Fruit fly (Drosophila melanogaster) whole organism, embryonic: ENCODE results near the gene CNMaR.
A peak's percentile ranks its signal among the peaks of the same experiment; 100 is the strongest.

Source experiments
- Aef1 ChIP-seq: fragments of 200-800 bp; sonication (Bioruptor generic); IDR thresholded peaks from 3 replicates; pipeline ENCODE4 v1.3.6; 2022; ENCODE audit warnings: missing biosample characterization, missing genetic modification characterization
- BEAF-32 ChIP-seq: fragments of 200-800 bp; sonication (Bioruptor generic); optimal IDR thresholded peaks from 3 replicates; lab custom pipeline; 2017; ENCODE audit warnings: missing biosample characterization, missing genetic modification characterization, mild to moderate bottlenecking, moderate library complexity, missing genetic modification reagents
- CG1024 ChIP-seq: fragments of 200-800 bp; sonication (Bioruptor generic); IDR thresholded peaks from 2 replicates; pipeline ENCODE4 v1.3.6; 2022; ENCODE audit warnings: missing biosample characterization, missing genetic modification characterization
- CG10431 ChIP-seq: fragments of 200-800 bp; sonication (Bioruptor generic); optimal IDR thresholded peaks from 3 replicates; lab custom pipeline; 2018; ENCODE audit warnings: missing biosample characterization, mild to moderate bottlenecking, missing genetic modification characterization
- CG10462 ChIP-seq: fragments of 200-800 bp; sonication (Bioruptor generic); optimal IDR thresholded peaks from 2 replicates; lab custom pipeline; 2016; ENCODE audit warnings: missing biosample characterization, missing genetic modification characterization
- CG10654 ChIP-seq: fragments of 200-800 bp; sonication (Bioruptor generic); optimal IDR thresholded peaks from 2 replicates; lab custom pipeline; 2016; ENCODE audit warnings: missing biosample characterization, missing genetic modification characterization
- CG11456 ChIP-seq: fragments of 200-800 bp; sonication (Bioruptor generic); IDR thresholded peaks from 3 replicates; pipeline ENCODE4 v1.3.6; 2022; ENCODE audit warnings: missing biosample characterization, missing genetic modification characterization
- CG11504 ChIP-seq: fragments of 200-800 bp; sonication (Bioruptor generic); optimal IDR thresholded peaks from 3 replicates; lab custom pipeline; 2019; ENCODE audit warnings: missing biosample characterization, mild to moderate bottlenecking, missing genetic modification characterization, moderate library complexity
- CG12299 ChIP-seq: fragments of 200-800 bp; sonication (Bioruptor generic); optimal IDR thresholded peaks from 2 replicates; lab custom pipeline; 2018; ENCODE audit warnings: missing biosample characterization, mild to moderate bottlenecking, missing genetic modification characterization
- CG12391 ChIP-seq: fragments of 200-800 bp; sonication (Bioruptor generic); optimal IDR thresholded peaks from 3 replicates; lab custom pipeline; 2018; ENCODE audit warnings: missing biosample characterization, mild to moderate bottlenecking, missing genetic modification characterization, moderate library complexity
- CG13624 ChIP-seq: fragments of 200-800 bp; sonication (Bioruptor generic); optimal IDR thresholded peaks from 2 replicates; lab custom pipeline; 2016; ENCODE audit warnings: missing biosample characterization, missing genetic modification characterization
- CG16863 ChIP-seq: fragments of 200-800 bp; sonication (Bioruptor generic); optimal IDR thresholded peaks from 3 replicates; lab custom pipeline; 2016; ENCODE audit warnings: missing biosample characterization, missing genetic modification characterization
- CG17328 ChIP-seq: fragments of 200-800 bp; sonication (Bioruptor generic); IDR thresholded peaks from 2 replicates; pipeline ENCODE4 v1.3.6; 2022; ENCODE audit warnings: missing biosample characterization, missing genetic modification characterization
- CG17568 ChIP-seq: fragments of 200-800 bp; sonication (Bioruptor generic); optimal IDR thresholded peaks from 2 replicates; lab custom pipeline; 2018; ENCODE audit warnings: missing biosample characterization, mild to moderate bottlenecking, missing genetic modification characterization, moderate library complexity
- CG18262 ChIP-seq: fragments of 200-800 bp; optimal IDR thresholded peaks from 3 replicates; lab custom pipeline; 2019; ENCODE audit warnings: missing biosample characterization, mild to moderate bottlenecking, missing genetic modification characterization, moderate library complexity
- CG32767 ChIP-seq: fragments of 200-800 bp; sonication (Bioruptor generic); IDR thresholded peaks from 2 replicates; pipeline ENCODE4 v1.3.6; 2022; ENCODE audit warnings: missing biosample characterization, missing genetic modification characterization
- CG4328 ChIP-seq: fragments of 200-800 bp; sonication (Bioruptor generic); optimal IDR thresholded peaks from 3 replicates; lab custom pipeline; 2017; ENCODE audit warnings: missing biosample characterization, missing genetic modification reagents, missing genetic modification characterization
- CG6689 ChIP-seq: fragments of 200-800 bp; sonication (Bioruptor generic); IDR thresholded peaks from 2 replicates; pipeline ENCODE4 v1.3.6; 2022; ENCODE audit warnings: missing biosample characterization, missing genetic modification characterization
- CG8765 ChIP-seq: fragments of 200-800 bp; sonication (Bioruptor generic); IDR thresholded peaks from 2 replicates; pipeline ENCODE4 v1.3.6; 2022; ENCODE audit warnings: missing biosample characterization, missing genetic modification characterization
- Drgx ChIP-seq: fragments of 200-800 bp; sonication (Bioruptor generic); IDR thresholded peaks from 2 replicates; pipeline ENCODE4 v1.3.6; 2022; ENCODE audit warnings: missing biosample characterization, missing genetic modification characterization
- Eip74EF ChIP-seq, 2 experiments: fragments of 200-800 bp in 1 of 2; fragments of >200 bp in 1 of 2; sonication (Bioruptor generic) in 1 of 2; optimal IDR thresholded peaks; 2 replicates each; lab custom pipeline; 2017 to 2019; ENCODE audit warnings: missing biosample characterization in 2 of 2, missing genetic modification characterization in 2 of 2, mild to moderate bottlenecking in 1 of 2, moderate library complexity in 1 of 2
- Kr ChIP-seq: fragments of 200-800 bp; sonication (Bioruptor generic); optimal IDR thresholded peaks from 2 replicates; lab custom pipeline; 2017; ENCODE audit warnings: missing biosample characterization, mild to moderate bottlenecking, missing genetic modification characterization
- Meics ChIP-seq: fragments of 200-800 bp; sonication (Bioruptor generic); optimal IDR thresholded peaks from 2 replicates; lab custom pipeline; 2017; ENCODE audit warnings: missing biosample characterization, mild to moderate bottlenecking, missing genetic modification characterization
- Nf-YA ChIP-seq: fragments of 200-800 bp; sonication (Bioruptor generic); IDR thresholded peaks from 2 replicates; pipeline ENCODE4 v1.3.6; 2022; ENCODE audit warnings: missing biosample characterization, missing genetic modification characterization
- Side ChIP-seq: fragments of 200-800 bp; sonication (Bioruptor generic); optimal IDR thresholded peaks from 2 replicates; lab custom pipeline; 2016; ENCODE audit warnings: missing biosample characterization, missing genetic modification characterization
- Ssrp ChIP-seq: fragments of 200-800 bp; sonication (Bioruptor generic); optimal IDR thresholded peaks from 2 replicates; lab custom pipeline; 2018; ENCODE audit warnings: missing biosample characterization, mild to moderate bottlenecking, missing genetic modification characterization, moderate library complexity
- TFAM ChIP-seq: fragments of 200-800 bp; sonication (Bioruptor generic); optimal IDR thresholded peaks from 2 replicates; lab custom pipeline; 2017; ENCODE audit warnings: missing biosample characterization, missing genetic modification characterization, inconsistent platforms
- croc ChIP-seq: fragments of 200-800 bp; sonication (Bioruptor generic); conservative IDR thresholded peaks from 3 replicates; pipeline ENCODE4 v1.3.6; 2022; ENCODE audit warnings: missing biosample characterization, missing genetic modification characterization
- dimm ChIP-seq: fragments of 200-800 bp; sonication (Bioruptor generic); IDR thresholded peaks from 2 replicates; pipeline ENCODE4 v1.3.6; 2022; ENCODE audit warnings: missing biosample characterization, missing genetic modification characterization
- dmrt99B ChIP-seq: fragments of 200-800 bp; sonication (Bioruptor generic); optimal IDR thresholded peaks from 2 replicates; lab custom pipeline; 2018; ENCODE audit warnings: missing biosample characterization, mild to moderate bottlenecking, missing genetic modification characterization, moderate library complexity
- ems ChIP-seq: fragments of 200-800 bp; sonication (Bioruptor generic); optimal IDR thresholded peaks from 3 replicates; lab custom pipeline; 2016; ENCODE audit warnings: missing biosample characterization, missing genetic modification characterization
- eyg ChIP-seq: fragments of 200-800 bp; sonication (Bioruptor generic); optimal IDR thresholded peaks from 3 replicates; lab custom pipeline; 2016; ENCODE audit warnings: missing biosample characterization, missing genetic modification characterization
- gt ChIP-seq: fragments of 200-800 bp; sonication (Bioruptor generic); IDR thresholded peaks from 2 replicates; pipeline ENCODE4 v1.3.6; 2022; ENCODE audit warnings: missing biosample characterization, missing genetic modification characterization
- knrl ChIP-seq: fragments of 200-800 bp; sonication (Bioruptor generic); IDR thresholded peaks from 3 replicates; pipeline ENCODE4 v1.3.6; 2022; ENCODE audit warnings: missing biosample characterization, missing genetic modification characterization; ENCODE audit not compliant: partially characterized antibody
- lab ChIP-seq: fragments of 200-800 bp; sonication (Bioruptor generic); optimal IDR thresholded peaks from 3 replicates; lab custom pipeline; 2017; ENCODE audit warnings: missing biosample characterization, missing genetic modification characterization, mild to moderate bottlenecking, moderate library complexity, missing genetic modification reagents
- lmd ChIP-seq: fragments of 200-800 bp; sonication (Bioruptor generic); IDR thresholded peaks from 2 replicates; pipeline ENCODE4 v1.3.6; 2022; ENCODE audit warnings: missing biosample characterization, missing genetic modification characterization
- lov ChIP-seq, 2 experiments: fragments of 200-800 bp in 1 of 2; fragments of >200 bp in 1 of 2; sonication (Bioruptor generic) in 1 of 2; IDR thresholded peaks in 1 of 2; optimal IDR thresholded peaks in 1 of 2; 2 replicates in 1 of 2; 3 replicates in 1 of 2; pipeline versions ENCODE4 v1.3.6 to Lab custom; 2017 to 2022; ENCODE audit warnings: missing biosample characterization in 1 of 2, missing genetic modification characterization in 1 of 2
- maf-S ChIP-seq: fragments of 200-800 bp; sonication (Bioruptor generic); optimal IDR thresholded peaks from 2 replicates; lab custom pipeline; 2016; ENCODE audit warnings: missing biosample characterization, missing genetic modification characterization
- nerfin-1 ChIP-seq: fragments of 200-800 bp; sonication (Bioruptor generic); optimal IDR thresholded peaks from 3 replicates; lab custom pipeline; 2019; ENCODE audit warnings: missing biosample characterization, mild to moderate bottlenecking, missing genetic modification characterization, moderate library complexity
- nom ChIP-seq: fragments of 200-800 bp; sonication (Bioruptor generic); optimal IDR thresholded peaks from 2 replicates; lab custom pipeline; 2017; ENCODE audit warnings: missing biosample characterization, missing genetic modification characterization, mild to moderate bottlenecking, moderate library complexity, missing genetic modification reagents
- odd ChIP-seq: fragments of 200-800 bp; sonication (Bioruptor generic); optimal IDR thresholded peaks from 2 replicates; lab custom pipeline; 2017; ENCODE audit warnings: missing biosample characterization, mild to moderate bottlenecking, missing genetic modification characterization
- prd ChIP-seq, 3 experiments: fragments of >200 bp in 2 of 3; fragments of 200-800 bp in 1 of 3; sonication (Bioruptor generic) in 1 of 3; optimal IDR thresholded peaks in 2 of 3; IDR thresholded peaks in 1 of 3; 2 replicates in 2 of 3; 3 replicates in 1 of 3; pipeline versions ENCODE4 v1.3.6 to Lab custom; 2017 to 2022; ENCODE audit warnings: missing biosample characterization in 1 of 3, missing genetic modification characterization in 1 of 3
- slbo ChIP-seq: fragments of 200-800 bp; sonication (Bioruptor generic); IDR thresholded peaks from 2 replicates; pipeline ENCODE4 v1.3.6; 2022; ENCODE audit warnings: missing biosample characterization, missing genetic modification characterization
- stwl ChIP-seq: fragments of 200-800 bp; sonication (Bioruptor generic); optimal IDR thresholded peaks from 3 replicates; lab custom pipeline; 2018; ENCODE audit warnings: missing biosample characterization, mild to moderate bottlenecking, missing genetic modification characterization, moderate library complexity
- usp ChIP-seq: fragments of >200 bp; optimal IDR thresholded peaks from 2 replicates; lab custom pipeline; 2017; ENCODE audit warnings: missing biosample characterization, missing genetic modification characterization
- wdn ChIP-seq: fragments of 200-800 bp; sonication (Bioruptor generic); IDR thresholded peaks from 2 replicates; pipeline ENCODE4 v1.3.6; 2022; ENCODE audit warnings: missing biosample characterization, missing genetic modification characterization
- wek ChIP-seq: fragments of 200-800 bp; sonication (Bioruptor generic); optimal IDR thresholded peaks from 3 replicates; lab custom pipeline; 2018; ENCODE audit warnings: missing biosample characterization, mild to moderate bottlenecking, missing genetic modification characterization, moderate library complexity
- wor ChIP-seq: fragments of 200-800 bp; sonication (Bioruptor generic); IDR thresholded peaks from 2 replicates; pipeline ENCODE4 v1.3.6; 2022; ENCODE audit warnings: missing biosample characterization, missing genetic modification characterization
- zen2 ChIP-seq: fragments of 200-800 bp; sonication (Bioruptor generic); IDR thresholded peaks from 3 replicates; pipeline ENCODE4 v1.3.6; 2022; ENCODE audit warnings: missing biosample characterization, missing genetic modification characterization; ENCODE audit not compliant: partially characterized antibody
- zfh2 ChIP-seq: fragments of 200-800 bp; sonication (Bioruptor generic); optimal IDR thresholded peaks from 2 replicates; lab custom pipeline; 2016; ENCODE audit warnings: missing biosample characterization, missing genetic modification characterization

Gene CNMaR

dm6 chr3L:9675528-9675963 lies 31.6 kb downstream of the CNMaR start (continued):
- TF ChIP-seq CG13624, result no peak
- TF ChIP-seq maf-S, result no peak
- TF ChIP-seq CG6689 (GFP tag; lab: Robert Waterston, UW), result no peak
- TF ChIP-seq BEAF-32, result no peak
- TF ChIP-seq prd (optimal IDR thresholded peaks at IDR 0.05; lab: Kevin White, UChicago), result no peak
- TF ChIP-seq prd (GFP tag; IDR thresholded peaks at IDR 0.05; lab: Robert Waterston, UW), result no peak
- TF ChIP-seq Side (GFP tag; lab: Kevin White, UChicago), result no peak
- no peak for TF ChIP-seq dimm
- TF ChIP-seq wor (GFP tag; lab: Robert Waterston, UW), result no peak
- no peak for TF ChIP-seq nerfin-1
- TF ChIP-seq Meics, result no peak
- no peak for TF ChIP-seq wek (GFP tag; lab: Kevin White, UChicago)
- TF ChIP-seq lov (optimal IDR thresholded peaks at IDR 0.05; lab: Kevin White, UChicago), result no peak
- TF ChIP-seq lov (GFP tag; IDR thresholded peaks at IDR 0.05; lab: Robert Waterston, UW), result no peak
- no peak for TF ChIP-seq zfh2 (GFP tag; lab: Kevin White, UChicago)
- no peak for TF ChIP-seq CG8765 (GFP tag; lab: Robert Waterston, UW)
- TF ChIP-seq gt, result no peak
- no peak for TF ChIP-seq lmd (GFP tag; lab: Robert Waterston, UW)
- TF ChIP-seq CG17328 (GFP tag; lab: Robert Waterston, UW), result no peak
- TF ChIP-seq CG12391 (tag; lab: Kevin White, UChicago), result no peak
- TF ChIP-seq Kr (GFP tag; lab: Kevin White, UChicago), result no peak
- TF ChIP-seq Drgx (GFP tag; lab: Robert Waterston, UW), result peak; percentile 73
- TF ChIP-seq CG18262 (tag; lab: Kevin White, UChicago), result no peak
- TF ChIP-seq lab (GFP tag; lab: Kevin White, UChicago), result peak; percentile 19
- TF ChIP-seq ems, result no peak
- TF ChIP-seq CG11456, result no peak
- TF ChIP-seq CG12299 (tag; lab: Kevin White, UChicago), result no peak
- no peak for TF ChIP-seq CG4328 (GFP tag; lab: Kevin White, UChicago)
- TF ChIP-seq eyg (GFP tag; lab: Kevin White, UChicago), result no peak
- no peak for TF ChIP-seq slbo (GFP tag; lab: Robert Waterston, UW)
- no peak for TF ChIP-seq CG11504 (tag; lab: Kevin White, UChicago)
- peak in 1 of 2 experiments; percentile 44 for TF ChIP-seq Eip74EF (GFP tag; optimal IDR thresholded peaks at IDR 0.05; lab: Kevin White, UChicago)
- no peak for TF ChIP-seq Ssrp (tag; lab: Kevin White, UChicago)
- no peak for TF ChIP-seq TFAM (GFP tag; lab: Kevin White, UChicago)
- no peak for TF ChIP-seq usp (GFP tag; lab: Kevin White, UChicago)
- no peak for TF ChIP-seq CG32767
- TF ChIP-seq Aef1 (GFP tag; lab: Robert Waterston, UW), result peak; percentile 19; the same call in 1 of the 3 replicates
- TF ChIP-seq stwl, result no peak
- no peak for TF ChIP-seq wdn
- TF ChIP-seq CG16863 (GFP tag; lab: Kevin White, UChicago), result no peak
- TF ChIP-seq Nf-YA (GFP tag; lab: Robert Waterston, UW), result no peak
- no peak for TF ChIP-seq CG10431 (GFP tag; lab: Kevin White, UChicago)
- TF ChIP-seq CG10654 (GFP tag; lab: Kevin White, UChicago), result no peak
- TF ChIP-seq odd, result no peak
- TF ChIP-seq nom (GFP tag; lab: Kevin White, UChicago), result no peak
- no peak for TF ChIP-seq dmrt99B (tag; lab: Kevin White, UChicago)
- TF ChIP-seq CG17568 (GFP tag; lab: Kevin White, UChicago), result no peak
- TF ChIP-seq CG1024, result no peak
- TF ChIP-seq knrl (GFP tag; lab: Robert Waterston, UW), result no peak
- TF ChIP-seq zen2, result peak; percentile 67; the same call in 2 of the 3 replicates
- TF ChIP-seq croc (GFP tag; lab: Robert Waterston, UW), result no peak
- no peak for TF ChIP-seq CG10462 (GFP tag; lab: Kevin White, UChicago)
